Fruit fly (Drosophila melanogaster): ENCODE results near the gene Pcyt1.
A peak's percentile ranks its signal among the peaks of the same experiment; 100 is the strongest.

Gene Pcyt1

DNA sequence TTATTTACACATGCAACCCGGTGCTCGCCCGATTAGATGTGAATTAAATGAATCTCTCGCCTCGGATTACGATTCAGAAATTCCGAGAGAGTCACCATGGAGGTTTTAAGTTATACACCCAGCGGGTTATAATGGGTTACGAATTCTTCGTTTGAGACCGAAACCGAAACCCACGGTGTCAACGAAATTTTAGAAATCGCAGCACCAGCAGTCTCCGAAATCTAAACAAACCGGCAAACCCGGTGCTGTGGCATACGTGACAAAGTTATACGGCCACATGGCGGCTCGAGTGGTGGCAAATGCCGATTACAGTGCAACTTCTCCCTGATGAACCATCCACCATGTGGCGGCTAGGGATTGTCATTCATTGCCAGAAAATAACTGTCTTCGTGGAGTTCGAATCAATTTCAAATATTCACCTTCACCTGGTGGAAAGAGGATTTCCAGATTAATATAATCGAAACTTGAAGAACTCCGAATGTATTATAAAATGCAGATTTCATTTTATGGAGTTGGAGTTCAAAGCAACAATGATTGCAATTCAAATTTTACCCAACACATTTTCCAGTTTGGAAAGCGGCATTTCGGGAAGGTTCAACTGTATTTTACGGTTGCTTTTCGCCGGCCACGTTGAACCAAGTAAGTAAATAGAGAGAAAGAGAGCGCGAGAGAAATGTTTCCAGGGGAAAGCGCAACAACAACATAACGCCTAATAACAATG lies 29.9 kb upstream of the Pcyt1 start (continued):
- TF ChIP-seq CG3919 (GFP tag; optimal IDR thresholded peaks at IDR 0.05) = peak; percentile 72
- peak; percentile 51 for TF ChIP-seq CG10669 (GFP tag; optimal IDR thresholded peaks at IDR 0.05)
- TF ChIP-seq Eip78C (GFP tag) = peak; percentile 81
- no peak for TF ChIP-seq vri (GFP tag; optimal IDR thresholded peaks at IDR 0.05)
- peak; percentile 6 for TF ChIP-seq spab (GFP tag; optimal IDR thresholded peaks at IDR 0.05)
- peak; percentile 65 for TF ChIP-seq Sox102F (GFP tag; optimal IDR thresholded peaks at IDR 0.05)
- TF ChIP-seq acj6 (GFP tag; optimal IDR thresholded peaks at IDR 0.05) = peak; percentile 65
- TF ChIP-seq Ets21C (GFP tag; optimal IDR thresholded peaks at IDR 0.05) = peak; percentile 25
- peak; percentile 69 for TF ChIP-seq pdm3 (GFP tag; optimal IDR thresholded peaks at IDR 0.05)
- peak; percentile 55 for TF ChIP-seq Gug (GFP tag; IDR thresholded peaks at IDR 0.05)
- peak; percentile 81 for TF ChIP-seq CG4318 (GFP tag; optimal IDR thresholded peaks at IDR 0.05)
- peak; percentile 52 for TF ChIP-seq CG10631 (GFP tag; optimal IDR thresholded peaks at IDR 0.05)
- TF ChIP-seq fd85E (GFP tag; optimal IDR thresholded peaks at IDR 0.05) = no peak
- peak; percentile 64 for TF ChIP-seq Met (GFP tag; optimal IDR thresholded peaks at IDR 0.05)
- peak; percentile 63 for TF ChIP-seq CG6808 (GFP tag; optimal IDR thresholded peaks at IDR 0.05)
- peak; percentile 65 for TF ChIP-seq dac (GFP tag; optimal IDR thresholded peaks at IDR 0.05)
- peak; percentile 39 for TF ChIP-seq CG3032 (tag; optimal IDR thresholded peaks at IDR 0.05)
- TF ChIP-seq CG15336 (GFP tag; IDR thresholded peaks at IDR 0.05) = peak; percentile 81
- TF ChIP-seq CG9139 (GFP tag; optimal IDR thresholded peaks at IDR 0.05) = no peak
- peak; percentile 2 for TF ChIP-seq CG11902 (GFP tag; optimal IDR thresholded peaks at IDR 0.05)
- peak; percentile 33 for TF ChIP-seq CG34406 (GFP tag; optimal IDR thresholded peaks at IDR 0.05)
- TF ChIP-seq Hr4 (GFP tag; optimal IDR thresholded peaks at IDR 0.05) = peak; percentile 92
- peak; percentile 63 for TF ChIP-seq CG31627 (GFP tag; optimal IDR thresholded peaks at IDR 0.05)
- no peak for TF ChIP-seq Eip93F (GFP tag; optimal IDR thresholded peaks at IDR 0.05)
- TF ChIP-seq Hr38 (GFP tag; optimal IDR thresholded peaks at IDR 0.05) = peak; percentile 11
- 0 out of 3 replicates have a peak, but pooled peaks have one; percentile 26 for TF ChIP-seq CG6163 (GFP tag; IDR thresholded peaks at IDR 0.05)
- TF ChIP-seq Blimp-1 (GFP tag; optimal IDR thresholded peaks at IDR 0.05) = no peak
- TF ChIP-seq CG11762 (GFP tag; optimal IDR thresholded peaks at IDR 0.05; ENCODE audit: insufficient read depth) = peak; percentile 48
- peak; percentile 69 for TF ChIP-seq OdsH (GFP tag; optimal IDR thresholded peaks at IDR 0.05)
- TF ChIP-seq Sox15 (GFP tag; optimal IDR thresholded peaks at IDR 0.05) = peak; percentile 20
- peak; percentile 77 for TF ChIP-seq fkh (GFP tag; optimal IDR thresholded peaks at IDR 0.05)
- peak; percentile 62 for TF ChIP-seq cyc (GFP tag; optimal IDR thresholded peaks at IDR 0.05)
- peak; percentile 86 for TF ChIP-seq CG8119 (GFP tag; IDR thresholded peaks at IDR 0.05)
- peak; percentile 0 for TF ChIP-seq CG6854 (GFP tag; optimal IDR thresholded peaks at IDR 0.05)

DNA sequence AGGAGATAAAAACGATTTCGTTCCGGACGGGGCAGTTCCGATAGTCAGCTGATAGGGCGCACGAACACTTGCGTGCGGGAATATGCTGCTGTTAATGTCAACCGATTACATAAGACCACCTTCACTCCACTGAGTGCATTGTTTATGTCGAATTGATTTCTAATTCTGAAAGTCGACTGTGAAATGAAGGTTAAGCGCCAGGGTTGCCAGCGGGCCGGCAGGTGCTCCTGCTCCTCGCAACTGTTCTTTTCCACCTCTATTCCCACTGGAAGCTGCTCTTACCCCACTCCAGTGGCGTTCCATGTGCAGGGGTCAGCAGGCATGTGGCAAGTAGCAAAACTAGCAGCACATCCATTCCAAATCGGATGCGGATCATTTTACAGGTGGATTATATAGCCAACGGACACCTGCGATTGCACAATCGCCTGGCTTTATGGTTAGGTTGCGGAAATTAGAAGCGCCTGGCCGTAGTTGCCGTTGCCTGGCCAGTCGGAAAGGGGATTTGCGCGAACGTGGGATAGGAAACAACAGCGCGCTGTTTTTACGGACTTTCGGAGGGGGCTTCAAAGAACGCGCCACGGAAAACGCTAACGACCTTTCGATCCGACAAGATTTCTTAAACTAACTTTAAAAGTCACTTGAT lies 29.1 kb upstream of the Pcyt1 start, which contains the start of gene cue:
TSS of gene cue (minus strand) at position 641 of the 643 bp plus-strand sequence.
- TF ChIP-seq Eip78C (GFP tag) (no peak), svp (GFP tag) (peak; percentile 44), vri (GFP tag; optimal IDR thresholded peaks at IDR 0.05) (peak; percentile 20)

DNA sequence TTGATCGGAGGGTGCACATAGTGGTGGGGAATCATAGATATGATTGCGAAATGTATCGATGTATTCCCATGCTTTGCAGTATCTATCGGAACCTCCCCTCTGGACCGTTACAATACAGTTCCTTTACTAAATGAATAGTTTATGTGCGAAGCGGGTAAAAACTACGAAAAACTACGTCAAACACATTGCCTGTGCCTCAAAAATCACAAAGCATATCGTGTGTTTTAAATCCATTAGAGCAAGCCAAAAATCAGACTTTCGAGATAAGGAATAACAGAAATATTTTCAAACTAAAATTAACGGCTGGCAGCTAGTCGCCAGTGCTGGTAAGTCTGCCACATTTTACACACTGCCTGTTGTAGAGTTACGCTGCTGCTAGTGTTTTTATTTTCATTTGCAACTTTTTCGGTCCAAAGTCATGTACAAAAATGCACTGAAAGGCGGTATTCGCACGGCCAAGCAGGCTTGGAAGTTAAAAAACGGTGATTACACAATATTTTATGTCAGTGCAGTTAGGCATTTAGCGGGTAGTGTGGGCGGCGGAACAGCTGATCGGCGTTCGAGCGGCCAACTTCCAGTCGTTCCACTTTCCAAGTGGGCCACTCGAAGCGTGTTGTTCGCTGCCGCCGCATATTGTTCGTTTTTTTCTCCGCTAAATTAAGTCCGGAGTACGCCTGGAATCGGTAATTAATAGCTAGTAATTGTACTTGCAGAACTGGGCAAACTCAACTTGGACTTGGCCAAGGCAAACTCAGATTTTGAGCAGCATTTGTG lies 28.4 kb upstream of the Pcyt1 start:
- TF ChIP-seq spab (GFP tag; optimal IDR thresholded peaks at IDR 0.05) = no peak
- peak; percentile 64 for TF ChIP-seq vri (GFP tag; optimal IDR thresholded peaks at IDR 0.05)
- TF ChIP-seq CG16779 (tag; optimal IDR thresholded peaks at IDR 0.05) = no peak
- peak; percentile 57 for TF ChIP-seq CG8319 (GFP tag; optimal IDR thresholded peaks at IDR 0.05)
- TF ChIP-seq fkh (GFP tag; optimal IDR thresholded peaks at IDR 0.05) = no peak
- peak; percentile 78 for TF ChIP-seq Hr39 (GFP tag; optimal IDR thresholded peaks at IDR 0.05)
- TF ChIP-seq ss (GFP tag; optimal IDR thresholded peaks at IDR 0.05) = peak; percentile 15 to 38
- TF ChIP-seq CG3032 (tag; optimal IDR thresholded peaks at IDR 0.05) = peak; percentile 10
- peak; percentile 72 for TF ChIP-seq topi (GFP tag; optimal IDR thresholded peaks at IDR 0.05)
- TF ChIP-seq Ets96B (tag; optimal IDR thresholded peaks at IDR 0.05) = peak; percentile 59
- peak; percentile 42 for TF ChIP-seq CG11902 (GFP tag; optimal IDR thresholded peaks at IDR 0.05)
- peak; percentile 79 for TF ChIP-seq Sox102F (GFP tag; optimal IDR thresholded peaks at IDR 0.05)
- peak; percentile 44 for TF ChIP-seq CG34406 (GFP tag; optimal IDR thresholded peaks at IDR 0.05)
- peak; percentile 86 for TF ChIP-seq CG3919 (GFP tag; optimal IDR thresholded peaks at IDR 0.05)
- TF ChIP-seq Hr38 (GFP tag; optimal IDR thresholded peaks at IDR 0.05) = peak; percentile 68
- TF ChIP-seq Sox15 (GFP tag; optimal IDR thresholded peaks at IDR 0.05) = peak; percentile 44
- peak; percentile 80 for TF ChIP-seq CG31627 (GFP tag; optimal IDR thresholded peaks at IDR 0.05)
- TF ChIP-seq svp (GFP tag) = peak; percentile 82
- no peak for TF ChIP-seq pdm3 (GFP tag; optimal IDR thresholded peaks at IDR 0.05)
- peak; percentile 76 for TF ChIP-seq Hr4 (GFP tag; optimal IDR thresholded peaks at IDR 0.05)
- peak; percentile 42 to 47 for TF ChIP-seq salr (GFP tag; optimal IDR thresholded peaks at IDR 0.05)
- peak; percentile 50 for TF ChIP-seq CG10669 (GFP tag; optimal IDR thresholded peaks at IDR 0.05)
- TF ChIP-seq fd85E (GFP tag; optimal IDR thresholded peaks at IDR 0.05) = peak; percentile 72
- TF ChIP-seq dac (GFP tag; optimal IDR thresholded peaks at IDR 0.05) = peak; percentile 49

All from whole organism, prepupa.